Worm (Caenorhabditis elegans): Measurements from ENCODE around the gene JC8.4.

DNA sequence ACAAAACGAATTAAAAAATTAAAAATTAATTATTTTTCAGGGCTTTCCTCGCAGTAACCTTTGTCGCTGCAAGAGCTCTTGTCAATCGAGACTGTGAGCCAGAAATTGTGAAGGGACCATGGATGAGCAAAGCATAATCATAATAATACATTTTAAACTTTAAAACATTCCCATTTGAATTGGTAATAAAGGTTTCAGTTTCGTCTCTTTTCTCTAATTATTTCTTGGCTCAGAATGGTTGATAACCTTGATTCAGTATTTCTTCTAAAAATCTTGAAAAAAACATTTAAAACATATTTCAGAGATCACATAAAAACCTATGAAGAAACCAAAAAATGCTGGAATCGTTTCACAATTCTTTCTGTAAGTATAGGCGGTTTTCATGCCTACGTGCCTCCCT, 15.4 kb downstream of the JC8.4 start, which contains the start of gene JC8.16:
- no peak for TF ChIP-seq egl-44 (GFP tag; IDR thresholded peaks at IDR 0.05)
- TF ChIP-seq F52B5.7 (tag; optimal IDR thresholded peaks at IDR 0.05), result no peak
- TF ChIP-seq ceh-40 (GFP tag; IDR thresholded peaks at IDR 0.05), result no peak
- TF ChIP-seq egrh-3 (GFP tag; IDR thresholded peaks at IDR 0.05), result no peak
- TF ChIP-seq zfh-2 (GFP tag; conservative IDR thresholded peaks at IDR 0.05), result no peak
- no peak for TF ChIP-seq lin-54 (GFP tag; optimal IDR thresholded peaks at IDR 0.05)
- no peak for TF ChIP-seq Y53F4B.3 (GFP tag; IDR thresholded peaks at IDR 0.05)
- no peak for TF ChIP-seq F37B4.10 (GFP tag; IDR thresholded peaks at IDR 0.05)
- TF ChIP-seq unc-130 (GFP tag; optimal IDR thresholded peaks at IDR 0.05), result no peak
- TF ChIP-seq K11D2.4 (GFP tag; IDR thresholded peaks at IDR 0.05), result no peak
- TF ChIP-seq repo-1 (tag; optimal IDR thresholded peaks at IDR 0.05), result no peak

Data from whole organism, young adult.